Worm (Caenorhabditis elegans) whole organism, L4/young adult: ENCODE data around the gene msrp-7.

Experiments
- dao-5 ChIP-seq: sonication (generic microtip); optimal IDR thresholded peaks from 2 replicates; lab custom pipeline; 2016; ENCODE audit warnings: missing genotype, missing genetic modification characterization, moderate library complexity, missing compliant biosample characterization
- him-1 ChIP-seq: sonication (generic microtip); optimal IDR thresholded peaks from 2 replicates; lab custom pipeline; 2016; ENCODE audit warnings: missing genotype, missing genetic modification reagents, missing genetic modification characterization, missing compliant biosample characterization

DNA sequence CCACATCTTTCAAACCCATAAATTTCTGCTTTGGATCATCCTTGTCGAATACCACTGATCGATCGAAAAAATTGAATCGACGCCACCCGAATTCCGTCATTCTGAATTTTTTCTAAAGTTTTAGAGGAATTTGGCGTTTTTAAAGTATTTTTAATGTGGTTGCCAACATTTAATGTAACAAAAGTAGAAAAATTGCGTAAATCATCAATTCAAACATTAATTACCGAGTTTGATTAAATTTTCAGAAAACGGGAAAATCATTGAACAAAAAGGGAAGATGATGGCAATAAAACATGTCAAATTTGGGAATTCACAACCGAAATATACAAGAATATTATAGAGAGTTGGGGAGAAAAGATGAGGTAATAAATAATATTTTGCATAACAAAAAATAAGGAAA, 17.4 kb upstream of the msrp-7 start, which contains the start of gene vps-11:
- TF ChIP-seq dao-5 (tag; lab: Kevin White, UChicago) (no peak), him-1 (tag; lab: Kevin White, UChicago) (no peak)
